Fruit fly (Drosophila melanogaster) whole organism, embryonic: Measurements from ENCODE around the gene lqfR.
A peak's percentile ranks its signal among the peaks of the same experiment; 100 is the strongest.

Experiments used
- Antp ChIP-seq: fragments of 200-800 bp; sonication (Bioruptor generic); optimal IDR thresholded peaks from 3 replicates; lab custom pipeline; 2016; ENCODE audit warnings: missing biosample characterization, missing genetic modification characterization
- Asciz ChIP-seq: fragments of 200-800 bp; sonication (Bioruptor generic); optimal IDR thresholded peaks from 2 replicates; lab custom pipeline; 2017; ENCODE audit warnings: missing biosample characterization, mild to moderate bottlenecking, missing genetic modification characterization, missing genetic modification reagents
- Atf3 ChIP-seq: fragments of 200-800 bp; sonication (Bioruptor generic); optimal IDR thresholded peaks from 3 replicates; lab custom pipeline; 2016; ENCODE audit warnings: missing biosample characterization, missing genetic modification characterization
- C15 ChIP-seq: fragments of 200-800 bp; sonication (Bioruptor generic); IDR thresholded peaks from 3 replicates; pipeline ENCODE4 v1.3.6; 2022; ENCODE audit warnings: missing biosample characterization, missing genetic modification characterization
- CG10543 ChIP-seq: fragments of 200-800 bp; sonication (Bioruptor generic); optimal IDR thresholded peaks from 3 replicates; lab custom pipeline; 2017; ENCODE audit warnings: missing biosample characterization, mild to moderate bottlenecking, missing genetic modification characterization, moderate library complexity
- CG11085 ChIP-seq: fragments of 200-800 bp; sonication (Bioruptor generic); IDR thresholded peaks from 2 replicates; pipeline ENCODE4 v1.3.6; 2022; ENCODE audit warnings: missing biosample characterization, missing genetic modification characterization
- CG11247 ChIP-seq: fragments of 200-800 bp; sonication (Bioruptor generic); IDR thresholded peaks from 2 replicates; pipeline ENCODE4 v1.3.6; 2022; ENCODE audit warnings: missing biosample characterization, missing genetic modification characterization
- CG11456 ChIP-seq: fragments of 200-800 bp; sonication (Bioruptor generic); IDR thresholded peaks from 3 replicates; pipeline ENCODE4 v1.3.6; 2022; ENCODE audit warnings: missing biosample characterization, missing genetic modification characterization
- CG12155 ChIP-seq: fragments of 200-800 bp; sonication (Bioruptor generic); optimal IDR thresholded peaks from 3 replicates; lab custom pipeline; 2016; ENCODE audit warnings: missing biosample characterization, missing genetic modification characterization
- CG15269 ChIP-seq: fragments of 200-800 bp; sonication (Bioruptor generic); optimal IDR thresholded peaks from 2 replicates; lab custom pipeline; 2018; ENCODE audit warnings: missing biosample characterization, mild to moderate bottlenecking, missing genetic modification characterization, moderate library complexity
- CG17328 ChIP-seq: fragments of 200-800 bp; sonication (Bioruptor generic); IDR thresholded peaks from 2 replicates; pipeline ENCODE4 v1.3.6; 2022; ENCODE audit warnings: missing biosample characterization, missing genetic modification characterization
- CG2678 ChIP-seq: fragments of 200-800 bp; sonication (Bioruptor generic); optimal IDR thresholded peaks from 3 replicates; lab custom pipeline; 2019; ENCODE audit warnings: missing biosample characterization, mild to moderate bottlenecking, missing genetic modification characterization, moderate library complexity
- CG2889 ChIP-seq: fragments of 200-800 bp; sonication (Bioruptor generic); IDR thresholded peaks from 3 replicates; pipeline ENCODE4 v1.3.6; 2022; ENCODE audit warnings: missing biosample characterization, missing genetic modification characterization
- CG31224 ChIP-seq: fragments of 200-800 bp; sonication (Bioruptor generic); IDR thresholded peaks from 2 replicates; pipeline ENCODE4 v1.3.6; 2022; ENCODE audit warnings: missing biosample characterization, missing genetic modification characterization
- CG31388 ChIP-seq: fragments of 200-800 bp; sonication (Bioruptor generic); optimal IDR thresholded peaks from 2 replicates; lab custom pipeline; 2016; ENCODE audit warnings: missing biosample characterization, missing genetic modification characterization
- CG32532 ChIP-seq: fragments of 200-800 bp; sonication (Bioruptor generic); IDR thresholded peaks from 2 replicates; pipeline ENCODE4 v1.3.6; 2022; ENCODE audit warnings: missing biosample characterization, missing genetic modification characterization
- CG4404 ChIP-seq: fragments of 200-800 bp; sonication (Bioruptor generic); IDR thresholded peaks from 2 replicates; pipeline ENCODE4 v1.3.6; 2022; ENCODE audit warnings: missing biosample characterization, missing genetic modification characterization
- CG4730 ChIP-seq: fragments of 200-800 bp; sonication (Bioruptor generic); IDR thresholded peaks from 2 replicates; pipeline ENCODE4 v1.3.6; 2022; ENCODE audit warnings: missing biosample characterization, missing genetic modification characterization
- CG4854 ChIP-seq: fragments of 200-800 bp; sonication (Bioruptor generic); optimal IDR thresholded peaks from 2 replicates; lab custom pipeline; 2016; ENCODE audit warnings: missing biosample characterization, missing genetic modification characterization, inconsistent platforms
- CG6683 ChIP-seq: fragments of 200-800 bp; sonication (Bioruptor generic); optimal IDR thresholded peaks from 2 replicates; lab custom pipeline; 2017; ENCODE audit warnings: missing biosample characterization, mild to moderate bottlenecking, missing genetic modification characterization, missing genetic modification reagents
- CG9817 ChIP-seq: fragments of 200-800 bp; sonication (Bioruptor generic); optimal IDR thresholded peaks from 2 replicates; lab custom pipeline; 2018; ENCODE audit warnings: missing biosample characterization, mild to moderate bottlenecking, missing genetic modification characterization, moderate library complexity
- Dad ChIP-seq: fragments of 200-800 bp; sonication (Bioruptor generic); optimal IDR thresholded peaks from 3 replicates; lab custom pipeline; 2016; ENCODE audit warnings: missing biosample characterization, missing genetic modification characterization
- Dek ChIP-seq: fragments of 200-800 bp; sonication (Bioruptor generic); optimal IDR thresholded peaks from 3 replicates; lab custom pipeline; 2019; ENCODE audit warnings: missing biosample characterization, mild to moderate bottlenecking, missing genetic modification characterization, moderate library complexity
- MESR4 ChIP-seq: fragments of 200-800 bp; sonication (Bioruptor generic); optimal IDR thresholded peaks from 2 replicates; lab custom pipeline; 2018; ENCODE audit warnings: missing biosample characterization, mild to moderate bottlenecking, missing genetic modification characterization, moderate library complexity
- Meics ChIP-seq: fragments of 200-800 bp; sonication (Bioruptor generic); optimal IDR thresholded peaks from 2 replicates; lab custom pipeline; 2017; ENCODE audit warnings: missing biosample characterization, mild to moderate bottlenecking, missing genetic modification characterization
- NC2α ChIP-seq: fragments of 200-800 bp; sonication (Bioruptor generic); optimal IDR thresholded peaks from 2 replicates; lab custom pipeline; 2016; ENCODE audit warnings: missing biosample characterization, missing genetic modification characterization
- Opbp ChIP-seq: fragments of 200-800 bp; sonication (Bioruptor generic); IDR thresholded peaks from 3 replicates; pipeline ENCODE4 v1.3.6; 2022; ENCODE audit warnings: missing biosample characterization, missing genetic modification characterization; ENCODE audit not compliant: partially characterized antibody
- Taf1 ChIP-seq: fragments of 200-800 bp; sonication (Bioruptor generic); IDR thresholded peaks from 2 replicates; pipeline ENCODE4 v1.3.6; 2022; ENCODE audit warnings: missing biosample characterization, missing genetic modification characterization
- al ChIP-seq: fragments of 200-800 bp; sonication (Bioruptor generic); IDR thresholded peaks from 2 replicates; pipeline ENCODE4 v1.3.6; 2022; ENCODE audit warnings: missing biosample characterization, missing genetic modification characterization
- ap ChIP-seq: fragments of 200-800 bp; sonication (Bioruptor generic); IDR thresholded peaks from 2 replicates; pipeline ENCODE4 v1.3.6; 2022; ENCODE audit warnings: missing biosample characterization, missing genetic modification characterization
- ara ChIP-seq: fragments of 200-800 bp; sonication (Bioruptor generic); IDR thresholded peaks from 2 replicates; pipeline ENCODE4 v1.3.6; 2022; ENCODE audit warnings: missing biosample characterization, missing genetic modification characterization
- ci ChIP-seq: fragments of 200-800 bp; sonication (Bioruptor generic); IDR thresholded peaks from 3 replicates; pipeline ENCODE4 v1.3.6; 2022; ENCODE audit warnings: missing biosample characterization, missing genetic modification characterization
- cwo ChIP-seq: fragments of 200-800 bp; sonication (Bioruptor generic); optimal IDR thresholded peaks from 3 replicates; lab custom pipeline; 2017; ENCODE audit warnings: missing biosample characterization, missing genetic modification characterization, mild to moderate bottlenecking, moderate library complexity, missing genetic modification reagents
- dan ChIP-seq: fragments of 200-800 bp; sonication (Bioruptor generic); IDR thresholded peaks from 2 replicates; pipeline ENCODE4 v1.3.6; 2022; ENCODE audit warnings: missing biosample characterization, missing genetic modification characterization
- fd3F ChIP-seq: fragments of 200-800 bp; sonication (Bioruptor generic); optimal IDR thresholded peaks from 2 replicates; lab custom pipeline; 2018; ENCODE audit warnings: missing biosample characterization, mild to moderate bottlenecking, missing genetic modification characterization, moderate library complexity
- fd96Cb ChIP-seq: fragments of 200-800 bp; sonication (Bioruptor generic); optimal IDR thresholded peaks from 2 replicates; lab custom pipeline; 2018; ENCODE audit warnings: missing biosample characterization, mild to moderate bottlenecking, missing genetic modification characterization, moderate library complexity
- gro ChIP-seq: fragments of 200-800 bp; sonication (Bioruptor generic); optimal IDR thresholded peaks from 2 replicates; lab custom pipeline; 2016; ENCODE audit warnings: missing biosample characterization, missing genetic modification characterization
- her ChIP-seq: fragments of 200-800 bp; sonication (Bioruptor generic); optimal IDR thresholded peaks from 2 replicates; lab custom pipeline; 2016; ENCODE audit warnings: missing biosample characterization, missing genetic modification characterization
- ind ChIP-seq: fragments of 200-800 bp; sonication (Bioruptor generic); optimal IDR thresholded peaks from 3 replicates; lab custom pipeline; 2016; ENCODE audit warnings: missing biosample characterization, missing genetic modification characterization
- lmd ChIP-seq: fragments of 200-800 bp; sonication (Bioruptor generic); IDR thresholded peaks from 2 replicates; pipeline ENCODE4 v1.3.6; 2022; ENCODE audit warnings: missing biosample characterization, missing genetic modification characterization
- mam ChIP-seq: fragments of 200-800 bp; sonication (Bioruptor generic); optimal IDR thresholded peaks from 3 replicates; lab custom pipeline; 2016; ENCODE audit warnings: missing biosample characterization, missing genetic modification characterization
- mirr ChIP-seq: fragments of 200-800 bp; sonication (Bioruptor generic); optimal IDR thresholded peaks from 3 replicates; lab custom pipeline; 2018; ENCODE audit warnings: missing biosample characterization, mild to moderate bottlenecking, missing genetic modification characterization
- rib ChIP-seq: fragments of 200-800 bp; sonication (Bioruptor generic); IDR thresholded peaks from 2 replicates; pipeline ENCODE4 v1.3.6; 2022; ENCODE audit warnings: missing biosample characterization, missing genetic modification characterization
- row ChIP-seq: fragments of 200-800 bp; sonication (Bioruptor generic); IDR thresholded peaks from 3 replicates; pipeline ENCODE4 v1.3.6; 2022; ENCODE audit warnings: missing biosample characterization, missing genetic modification characterization
- slou ChIP-seq: fragments of 200-800 bp; sonication (Bioruptor generic); optimal IDR thresholded peaks from 3 replicates; lab custom pipeline; 2016; ENCODE audit warnings: missing biosample characterization, missing genetic modification characterization
- sob ChIP-seq: fragments of 200-800 bp; sonication (Bioruptor generic); IDR thresholded peaks from 2 replicates; pipeline ENCODE4 v1.3.6; 2022; ENCODE audit warnings: missing biosample characterization, missing genetic modification characterization
- tx ChIP-seq: fragments of 200-800 bp; sonication (Bioruptor generic); optimal IDR thresholded peaks from 2 replicates; lab custom pipeline; 2016; ENCODE audit warnings: missing biosample characterization, missing genetic modification characterization
- wdn ChIP-seq: fragments of 200-800 bp; sonication (Bioruptor generic); IDR thresholded peaks from 2 replicates; pipeline ENCODE4 v1.3.6; 2022; ENCODE audit warnings: missing biosample characterization, missing genetic modification characterization
- zen2 ChIP-seq: fragments of 200-800 bp; sonication (Bioruptor generic); IDR thresholded peaks from 3 replicates; pipeline ENCODE4 v1.3.6; 2022; ENCODE audit warnings: missing biosample characterization, missing genetic modification characterization; ENCODE audit not compliant: partially characterized antibody
- zfh1 ChIP-seq: fragments of 200-800 bp; sonication (Bioruptor generic); IDR thresholded peaks from 3 replicates; pipeline ENCODE4 v1.3.6; 2022; ENCODE audit warnings: missing biosample characterization, missing genetic modification characterization

lqfR gene

dm6 chr3R:22447195-22447873 is 36.2 kb downstream of the lqfR start, which contains the start of gene CG34288 (continued):
- TF ChIP-seq CG4404 (GFP tag; lab: Robert Waterston, UW) = no peak
- TF ChIP-seq CG17328 (GFP tag; lab: Robert Waterston, UW) = peak; percentile 42; the same call in 1 of the 2 replicates
- TF ChIP-seq CG12155 = peak; percentile 2
- TF ChIP-seq Opbp (GFP tag; lab: Robert Waterston, UW) = no peak
- TF ChIP-seq rib (GFP tag; lab: Robert Waterston, UW) = peak; percentile 51; the same call in 1 of the 2 replicates
- peak; percentile 26; the same call in 1 of the 2 replicates for TF ChIP-seq lmd
- TF ChIP-seq Dad = no peak
- TF ChIP-seq fd3F (GFP tag; lab: Kevin White, UChicago) = no peak
- peak; percentile 73 for TF ChIP-seq sob (GFP tag; lab: Robert Waterston, UW)
- TF ChIP-seq zfh1 (GFP tag; lab: Robert Waterston, UW) = peak; percentile 34; the same call in 2 of the 3 replicates
- no peak for TF ChIP-seq fd96Cb (tag; lab: Kevin White, UChicago)
- peak; percentile 68 for TF ChIP-seq Antp
- no peak for TF ChIP-seq CG31224 (GFP tag; lab: Robert Waterston, UW)
- 0 out of 2 replicates have a peak, but pooled peaks have one; percentile 7 for TF ChIP-seq ap
- peak; percentile 63 for TF ChIP-seq CG11085
- peak; percentile 51; the same call in 1 of the 2 replicates for TF ChIP-seq wdn (GFP tag; lab: Robert Waterston, UW)
- TF ChIP-seq slou = no peak
- peak; percentile 85 for TF ChIP-seq CG11456
- no peak for TF ChIP-seq MESR4
- no peak for TF ChIP-seq CG6683
- TF ChIP-seq CG2889 = no peak
- TF ChIP-seq CG11247 (GFP tag; lab: Robert Waterston, UW) = peak; percentile 50; the same call in 1 of the 2 replicates
- TF ChIP-seq ci (GFP tag; lab: Robert Waterston, UW) = peak; percentile 56; the same call in 2 of the 3 replicates
- no peak for TF ChIP-seq NC2α (GFP tag; lab: Kevin White, UChicago)
- peak; percentile 70 for TF ChIP-seq cwo (GFP tag; lab: Kevin White, UChicago)
- TF ChIP-seq her (GFP tag; lab: Kevin White, UChicago) = peak; percentile 40
- 0 out of 2 replicates have a peak, but pooled peaks have one; percentile 19 for TF ChIP-seq ara (GFP tag; lab: Robert Waterston, UW)
- TF ChIP-seq gro (GFP tag; lab: Kevin White, UChicago) = peak; percentile 76
- peak; percentile 51; the same call in 1 of the 2 replicates for TF ChIP-seq Taf1 (GFP tag; lab: Robert Waterston, UW)
- no peak for TF ChIP-seq Dek (tag; lab: Kevin White, UChicago)
- no peak for TF ChIP-seq Asciz (GFP tag; lab: Kevin White, UChicago)
- 0 out of 2 replicates have a peak, but pooled peaks have one; percentile 22 for TF ChIP-seq CG4730
- TF ChIP-seq Atf3 (GFP tag; lab: Kevin White, UChicago) = peak; percentile 17
- peak; percentile 34 for TF ChIP-seq mam (GFP tag; lab: Kevin White, UChicago)
- TF ChIP-seq zen2 (GFP tag; lab: Robert Waterston, UW) = peak; percentile 3; the same call in 1 of the 3 replicates
- no peak for TF ChIP-seq CG9817 (tag; lab: Kevin White, UChicago)
- peak; percentile 44; the same call in 1 of the 2 replicates for TF ChIP-seq al (GFP tag; lab: Robert Waterston, UW)
- peak; percentile 2 for TF ChIP-seq tx (GFP tag; lab: Kevin White, UChicago)
- no peak for TF ChIP-seq ind (GFP tag; lab: Kevin White, UChicago)
- no peak for TF ChIP-seq dan (GFP tag; lab: Robert Waterston, UW)
- no peak for TF ChIP-seq CG31388
- peak; percentile 93 for TF ChIP-seq row (GFP tag; lab: Robert Waterston, UW)
- TF ChIP-seq Meics (GFP tag; lab: Kevin White, UChicago) = no peak
- TF ChIP-seq CG4854 (GFP tag; lab: Kevin White, UChicago) = no peak
- peak; percentile 37 for TF ChIP-seq CG10543 (GFP tag; lab: Kevin White, UChicago)
- TF ChIP-seq CG15269 (tag; lab: Kevin White, UChicago) = peak; percentile 39
- peak; percentile 74 for TF ChIP-seq CG32532
- TF ChIP-seq mirr (GFP tag; lab: Kevin White, UChicago) = peak; percentile 92
- TF ChIP-seq CG2678 = peak; percentile 58
- TF ChIP-seq C15 (GFP tag; lab: Robert Waterston, UW) = peak; percentile 9; the same call in 1 of the 3 replicates
